Fruit fly (Drosophila melanogaster) whole organism: ENCODE data around the gene Sk1.

Source experiments
- Dll ChIP-seq: fragments of >200 bp; optimal IDR thresholded peaks from 2 replicates; lab custom pipeline; 2017
- pan ChIP-seq: fragments of >200 bp; optimal IDR thresholded peaks from 2 replicates; lab custom pipeline; 2017
- usp ChIP-seq: fragments of >200 bp; optimal IDR thresholded peaks from 2 replicates; lab custom pipeline; 2017; ENCODE audit warnings: missing biosample characterization, missing genetic modification characterization, mixed read lengths

DNA sequence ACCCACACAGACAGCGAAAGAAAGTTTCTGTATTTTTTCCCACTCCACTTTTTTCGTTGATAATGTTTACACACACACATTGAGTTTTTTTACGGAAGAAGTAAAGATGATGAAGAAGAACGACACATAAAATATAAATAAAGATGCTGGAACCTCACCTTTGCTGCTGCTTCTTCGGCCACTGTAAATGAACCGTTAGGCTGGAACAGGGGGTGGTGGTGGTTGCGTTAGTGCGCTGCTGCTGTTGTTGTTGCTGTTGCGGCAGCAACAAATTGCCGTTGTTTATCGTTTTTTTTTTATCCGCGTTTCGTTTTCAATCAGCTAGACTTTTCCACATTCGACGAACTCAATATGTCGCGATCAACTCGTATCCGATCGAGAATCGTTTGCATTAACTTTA is 11.3 kb downstream of the Sk1 start:
- TF ChIP-seq Dll (lab: Kevin White, UChicago) (no peak), usp (GFP tag; lab: Kevin White, UChicago) (no peak), pan (lab: Kevin White, UChicago) (no peak)
